Fruit fly (Drosophila melanogaster) whole organism, embryonic: ENCODE measurements around the gene Girdin.
A peak's percentile ranks its signal among the peaks of the same experiment; 100 is the strongest.

Experiments used
- Atf-2 ChIP-seq: fragments of 200-800 bp; sonication (Bioruptor generic); optimal IDR thresholded peaks from 2 replicates; lab custom pipeline; 2016; ENCODE audit warnings: missing biosample characterization, missing genetic modification characterization
- B-H2 ChIP-seq: fragments of 200-800 bp; sonication (Bioruptor generic); optimal IDR thresholded peaks from 2 replicates; lab custom pipeline; 2018; ENCODE audit warnings: missing biosample characterization, mild to moderate bottlenecking, missing genetic modification characterization
- CG10431 ChIP-seq: fragments of 200-800 bp; sonication (Bioruptor generic); optimal IDR thresholded peaks from 3 replicates; lab custom pipeline; 2018; ENCODE audit warnings: missing biosample characterization, mild to moderate bottlenecking, missing genetic modification characterization
- CG12769 ChIP-seq: fragments of 200-800 bp; sonication (Bioruptor generic); optimal IDR thresholded peaks from 2 replicates; lab custom pipeline; 2019; ENCODE audit warnings: missing biosample characterization, mild to moderate bottlenecking, missing genetic modification characterization, moderate library complexity
- CG12942 ChIP-seq: fragments of 200-800 bp; sonication (Bioruptor generic); optimal IDR thresholded peaks from 3 replicates; lab custom pipeline; 2016; ENCODE audit warnings: missing biosample characterization, missing genetic modification characterization
- CG13775 ChIP-seq: fragments of 200-800 bp; sonication (Bioruptor generic); optimal IDR thresholded peaks from 3 replicates; lab custom pipeline; 2017; ENCODE audit warnings: missing biosample characterization, mild to moderate bottlenecking, missing genetic modification characterization
- CG14014 ChIP-seq: fragments of 200-800 bp; sonication (Bioruptor generic); IDR thresholded peaks from 2 replicates; pipeline ENCODE4 v1.3.6; 2022; ENCODE audit warnings: missing biosample characterization, missing genetic modification characterization
- CG18764 ChIP-seq: fragments of 200-800 bp; sonication (Bioruptor generic); optimal IDR thresholded peaks from 3 replicates; lab custom pipeline; 2016; ENCODE audit warnings: missing biosample characterization, missing genetic modification characterization
- CG31224 ChIP-seq: fragments of 200-800 bp; sonication (Bioruptor generic); IDR thresholded peaks from 2 replicates; pipeline ENCODE4 v1.3.6; 2022; ENCODE audit warnings: missing biosample characterization, missing genetic modification characterization
- CG31388 ChIP-seq: fragments of 200-800 bp; sonication (Bioruptor generic); optimal IDR thresholded peaks from 2 replicates; lab custom pipeline; 2016; ENCODE audit warnings: missing biosample characterization, missing genetic modification characterization
- CG3163 ChIP-seq: fragments of 200-800 bp; sonication (Bioruptor generic); optimal IDR thresholded peaks from 3 replicates; lab custom pipeline; 2016; ENCODE audit warnings: missing biosample characterization, missing genetic modification characterization
- CG6791 ChIP-seq: fragments of 200-800 bp; sonication (Bioruptor generic); IDR thresholded peaks from 3 replicates; pipeline ENCODE4 v1.3.6; 2022; ENCODE audit warnings: missing biosample characterization, missing genetic modification characterization; ENCODE audit not compliant: partially characterized antibody
- CG7745 ChIP-seq: fragments of 200-800 bp; sonication (Bioruptor generic); optimal IDR thresholded peaks from 2 replicates; lab custom pipeline; 2018; ENCODE audit warnings: missing biosample characterization, mild to moderate bottlenecking, missing genetic modification characterization, moderate library complexity
- CG7928 ChIP-seq: fragments of 200-800 bp; sonication (Bioruptor generic); optimal IDR thresholded peaks from 2 replicates; lab custom pipeline; 2017; ENCODE audit warnings: missing biosample characterization, mild to moderate bottlenecking, missing genetic modification characterization
- CG9215 ChIP-seq: fragments of 200-800 bp; sonication (Bioruptor generic); IDR thresholded peaks from 2 replicates; pipeline ENCODE4 v1.3.6; 2022; ENCODE audit warnings: missing biosample characterization, missing genetic modification characterization
- D19B ChIP-seq: fragments of 200-800 bp; sonication (Bioruptor generic); optimal IDR thresholded peaks from 2 replicates; lab custom pipeline; 2017; ENCODE audit warnings: missing biosample characterization, mild to moderate bottlenecking, missing genetic modification characterization
- Dll ChIP-seq: fragments of 200-800 bp; sonication (Bioruptor generic); IDR thresholded peaks from 4 replicates; pipeline ENCODE4 v1.3.6; 2022; ENCODE audit warnings: missing biosample characterization, missing genetic modification characterization; ENCODE audit not compliant: partially characterized antibody
- E2f2 ChIP-seq: fragments of 200-800 bp; sonication (Bioruptor generic); IDR thresholded peaks from 2 replicates; pipeline ENCODE4 v1.3.6; 2022; ENCODE audit warnings: missing biosample characterization, missing genetic modification characterization
- H15 ChIP-seq: fragments of 200-800 bp; sonication (Bioruptor generic); IDR thresholded peaks from 3 replicates; pipeline ENCODE4 v1.3.6; 2022; ENCODE audit warnings: missing biosample characterization, missing genetic modification characterization
- Hsf ChIP-seq: fragments of 200-800 bp; sonication (Bioruptor generic); optimal IDR thresholded peaks from 3 replicates; lab custom pipeline; 2016; ENCODE audit warnings: missing biosample characterization, missing genetic modification characterization
- Jarid2 ChIP-seq: fragments of 200-800 bp; sonication (Bioruptor generic); optimal IDR thresholded peaks from 3 replicates; lab custom pipeline; 2017; ENCODE audit warnings: mild to moderate bottlenecking, missing biosample characterization, missing genetic modification reagents, missing genetic modification characterization
- Kr ChIP-seq: fragments of 200-800 bp; sonication (Bioruptor generic); optimal IDR thresholded peaks from 2 replicates; lab custom pipeline; 2017; ENCODE audit warnings: missing biosample characterization, mild to moderate bottlenecking, missing genetic modification characterization
- Lhr ChIP-seq: fragments of 200-800 bp; sonication (Bioruptor generic); optimal IDR thresholded peaks from 3 replicates; lab custom pipeline; 2017; ENCODE audit warnings: mild to moderate bottlenecking, missing biosample characterization, missing genetic modification reagents, missing genetic modification characterization
- Rx ChIP-seq: fragments of 200-800 bp; sonication (Bioruptor generic); IDR thresholded peaks from 2 replicates; pipeline ENCODE4 v1.3.6; 2022; ENCODE audit warnings: missing biosample characterization, missing genetic modification characterization
- Taf1 ChIP-seq: fragments of 200-800 bp; sonication (Bioruptor generic); IDR thresholded peaks from 2 replicates; pipeline ENCODE4 v1.3.6; 2022; ENCODE audit warnings: missing biosample characterization, missing genetic modification characterization
- ab ChIP-seq: fragments of 200-800 bp; sonication (Bioruptor generic); optimal IDR thresholded peaks from 2 replicates; lab custom pipeline; 2016; ENCODE audit warnings: missing biosample characterization, missing genetic modification characterization
- ac ChIP-seq: fragments of 200-800 bp; sonication (Bioruptor generic); optimal IDR thresholded peaks from 3 replicates; lab custom pipeline; 2017; ENCODE audit warnings: missing biosample characterization, mild to moderate bottlenecking, missing genetic modification characterization
- al ChIP-seq: fragments of 200-800 bp; sonication (Bioruptor generic); IDR thresholded peaks from 2 replicates; pipeline ENCODE4 v1.3.6; 2022; ENCODE audit warnings: missing biosample characterization, missing genetic modification characterization
- bowl ChIP-seq: fragments of 200-800 bp; sonication (Bioruptor generic); IDR thresholded peaks from 2 replicates; pipeline ENCODE4 v1.3.6; 2022; ENCODE audit warnings: missing biosample characterization, missing genetic modification characterization
- br ChIP-seq: fragments of >200 bp; optimal IDR thresholded peaks from 2 replicates; lab custom pipeline; 2017
- croc ChIP-seq: fragments of 200-800 bp; sonication (Bioruptor generic); conservative IDR thresholded peaks from 3 replicates; pipeline ENCODE4 v1.3.6; 2022; ENCODE audit warnings: missing biosample characterization, missing genetic modification characterization
- dmrt11E ChIP-seq: fragments of 200-800 bp; sonication (Bioruptor generic); optimal IDR thresholded peaks from 3 replicates; lab custom pipeline; 2018; ENCODE audit warnings: missing biosample characterization, mild to moderate bottlenecking, missing genetic modification characterization, moderate library complexity
- h ChIP-seq: fragments of >200 bp; optimal IDR thresholded peaks from 2 replicates; lab custom pipeline; 2017
- kay ChIP-seq: fragments of 200-800 bp; sonication (Bioruptor generic); optimal IDR thresholded peaks from 2 replicates; lab custom pipeline; 2016; ENCODE audit warnings: missing biosample characterization, missing genetic modification characterization
- lola ChIP-seq, 3 experiments: fragments of >200 bp in 2 of 3; fragments of 200-800 bp in 1 of 3; sonication (Bioruptor generic) in 1 of 3; optimal IDR thresholded peaks; 2 replicates each; lab custom pipeline; 2017 to 2019; ENCODE audit warnings: missing biosample characterization in 3 of 3, missing genetic modification characterization in 3 of 3, mild to moderate bottlenecking in 1 of 3, moderate library complexity in 1 of 3
- nerfin-2 ChIP-seq: fragments of 200-800 bp; sonication (Bioruptor generic); IDR thresholded peaks from 2 replicates; pipeline ENCODE4 v1.3.6; 2022; ENCODE audit warnings: missing biosample characterization, missing genetic modification characterization; ENCODE audit not compliant: partially characterized antibody
- nom ChIP-seq: fragments of 200-800 bp; sonication (Bioruptor generic); optimal IDR thresholded peaks from 2 replicates; lab custom pipeline; 2017; ENCODE audit warnings: missing biosample characterization, missing genetic modification characterization, mild to moderate bottlenecking, moderate library complexity, missing genetic modification reagents
- repo ChIP-seq: fragments of 200-800 bp; sonication (Bioruptor generic); optimal IDR thresholded peaks from 2 replicates; lab custom pipeline; 2016; ENCODE audit warnings: missing biosample characterization, missing genetic modification characterization
- rib ChIP-seq: fragments of 200-800 bp; sonication (Bioruptor generic); IDR thresholded peaks from 2 replicates; pipeline ENCODE4 v1.3.6; 2022; ENCODE audit warnings: missing biosample characterization, missing genetic modification characterization
- run ChIP-seq: fragments of 200-800 bp; sonication (Bioruptor generic); optimal IDR thresholded peaks from 3 replicates; lab custom pipeline; 2018; ENCODE audit warnings: missing biosample characterization, mild to moderate bottlenecking, missing genetic modification characterization
- scrt ChIP-seq: fragments of 200-800 bp; sonication (Bioruptor generic); optimal IDR thresholded peaks from 2 replicates; lab custom pipeline; 2018; ENCODE audit warnings: missing biosample characterization, mild to moderate bottlenecking, missing genetic modification characterization, moderate library complexity
- seq ChIP-seq: fragments of 200-800 bp; sonication (Bioruptor generic); IDR thresholded peaks from 2 replicates; pipeline ENCODE4 v1.3.6; 2022; ENCODE audit warnings: missing biosample characterization, missing genetic modification characterization
- sr ChIP-seq: fragments of 200-800 bp; sonication (Bioruptor generic); IDR thresholded peaks from 3 replicates; pipeline ENCODE4 v1.3.6; 2022; ENCODE audit warnings: missing biosample characterization, missing genetic modification characterization
- ssp ChIP-seq: fragments of 200-800 bp; sonication (Bioruptor generic); IDR thresholded peaks from 2 replicates; pipeline ENCODE4 v1.3.6; 2022; ENCODE audit warnings: missing biosample characterization, missing genetic modification characterization
- toy ChIP-seq: fragments of 200-800 bp; sonication (Bioruptor generic); IDR thresholded peaks from 2 replicates; pipeline ENCODE4 v1.3.6; 2022; ENCODE audit warnings: missing biosample characterization, missing genetic modification characterization
- trem ChIP-seq: fragments of 200-800 bp; optimal IDR thresholded peaks from 3 replicates; lab custom pipeline; 2019; ENCODE audit warnings: missing biosample characterization, mild to moderate bottlenecking, missing genetic modification characterization, moderate library complexity
- trh ChIP-seq: fragments of 200-800 bp; sonication (Bioruptor generic); optimal IDR thresholded peaks from 2 replicates; lab custom pipeline; 2016; ENCODE audit warnings: missing biosample characterization, missing genetic modification characterization
- twi ChIP-seq: fragments of 200-800 bp; optimal IDR thresholded peaks from 2 replicates; lab custom pipeline; 2019; ENCODE audit warnings: missing biosample characterization, mild to moderate bottlenecking, missing genetic modification characterization, moderate library complexity
- unc-4 ChIP-seq: fragments of 200-800 bp; sonication (Bioruptor generic); IDR thresholded peaks from 2 replicates; pipeline ENCODE4 v1.3.6; 2022; ENCODE audit warnings: missing biosample characterization, missing genetic modification characterization; ENCODE audit not compliant: partially characterized antibody
- usp ChIP-seq: fragments of >200 bp; optimal IDR thresholded peaks from 2 replicates; lab custom pipeline; 2017; ENCODE audit warnings: missing biosample characterization, missing genetic modification characterization
- vfl ChIP-seq: fragments of 200-800 bp; sonication (Bioruptor generic); optimal IDR thresholded peaks from 2 replicates; lab custom pipeline; 2016; ENCODE audit warnings: missing biosample characterization, missing genetic modification characterization
- wdn ChIP-seq: fragments of 200-800 bp; sonication (Bioruptor generic); IDR thresholded peaks from 2 replicates; pipeline ENCODE4 v1.3.6; 2022; ENCODE audit warnings: missing biosample characterization, missing genetic modification characterization
- zen2 ChIP-seq: fragments of 200-800 bp; sonication (Bioruptor generic); IDR thresholded peaks from 3 replicates; pipeline ENCODE4 v1.3.6; 2022; ENCODE audit warnings: missing biosample characterization, missing genetic modification characterization; ENCODE audit not compliant: partially characterized antibody

The Girdin gene

DNA sequence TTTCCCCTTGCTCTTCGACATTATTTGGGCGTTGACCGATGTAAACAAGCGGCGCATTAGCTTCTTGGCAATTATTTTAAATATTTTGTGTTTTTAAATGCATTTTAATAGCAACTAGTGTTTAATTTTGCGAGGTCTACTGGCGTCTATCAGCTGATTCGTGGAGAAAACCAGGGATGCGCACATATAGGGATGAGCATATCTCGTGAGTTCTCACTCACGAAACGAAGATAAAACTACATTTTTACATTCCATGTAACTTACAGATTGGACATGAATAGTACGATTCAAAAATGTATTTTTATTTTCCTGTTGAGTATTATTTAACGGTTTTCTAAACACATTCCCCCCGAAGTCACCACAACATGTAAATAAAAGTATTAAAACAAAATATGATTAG lies 18.7 kb downstream of the Girdin start, which contains the start of gene CG14966 (continued):
- TF ChIP-seq CG12769 (tag; lab: Kevin White, UChicago): peak; percentile 44
- TF ChIP-seq CG10431 (GFP tag; lab: Kevin White, UChicago): peak; percentile 89
- no peak for TF ChIP-seq Kr (GFP tag; lab: Kevin White, UChicago)
- no peak for TF ChIP-seq sr (GFP tag; lab: Robert Waterston, UW)
- TF ChIP-seq twi (tag; lab: Kevin White, UChicago): no peak
- TF ChIP-seq CG14014 (GFP tag; lab: Robert Waterston, UW): peak; percentile 57; the same call in 1 of the 2 replicates
- TF ChIP-seq E2f2 (GFP tag; lab: Robert Waterston, UW): peak; percentile 52; the same call in 1 of the 2 replicates
- no peak for TF ChIP-seq br (lab: Kevin White, UChicago)
- TF ChIP-seq unc-4: peak; percentile 91
- TF ChIP-seq CG9215: no peak
- TF ChIP-seq CG31224: no peak
- TF ChIP-seq lola (GFP tag; optimal IDR thresholded peaks at IDR 0.05; lab: Kevin White, UChicago): no peak
- peak; percentile 33 for TF ChIP-seq nom
- TF ChIP-seq CG6791: peak; percentile 91
- TF ChIP-seq nerfin-2 (GFP tag; lab: Robert Waterston, UW): peak; percentile 66; the same call in 1 of the 2 replicates
- TF ChIP-seq trem (tag; lab: Kevin White, UChicago): peak; percentile 76
- no peak for TF ChIP-seq ac (GFP tag; lab: Kevin White, UChicago)
- peak; percentile 28 for TF ChIP-seq vfl (GFP tag; lab: Kevin White, UChicago)
- TF ChIP-seq seq (GFP tag; lab: Robert Waterston, UW): no peak
- no peak for TF ChIP-seq trh (GFP tag; lab: Kevin White, UChicago)
- no peak for TF ChIP-seq usp (GFP tag; lab: Kevin White, UChicago)
- TF ChIP-seq toy (GFP tag; lab: Robert Waterston, UW): no peak
- peak; percentile 80 for TF ChIP-seq zen2
- TF ChIP-seq D19B (GFP tag; lab: Kevin White, UChicago): no peak
- TF ChIP-seq al (GFP tag; lab: Robert Waterston, UW): no peak
- TF ChIP-seq CG18764 (GFP tag; lab: Kevin White, UChicago): no peak
- no peak for TF ChIP-seq run (tag; lab: Kevin White, UChicago)
- peak; percentile 20 for TF ChIP-seq B-H2
- TF ChIP-seq rib: peak; percentile 65
- peak; percentile 15 for TF ChIP-seq Hsf (GFP tag; lab: Kevin White, UChicago)
- no peak for TF ChIP-seq Atf-2
- no peak for TF ChIP-seq Taf1 (GFP tag; lab: Robert Waterston, UW)
- TF ChIP-seq CG13775 (GFP tag; lab: Kevin White, UChicago): no peak
- TF ChIP-seq CG12942 (GFP tag; lab: Kevin White, UChicago): no peak
- no peak for TF ChIP-seq dmrt11E (tag; lab: Kevin White, UChicago)
- TF ChIP-seq repo: no peak
- no peak for TF ChIP-seq CG7745 (tag; lab: Kevin White, UChicago)
- TF ChIP-seq h: no peak
- TF ChIP-seq H15 (GFP tag; lab: Robert Waterston, UW): no peak
- TF ChIP-seq kay (GFP tag; lab: Kevin White, UChicago): no peak
- peak; percentile 97 for TF ChIP-seq CG7928
- no peak for TF ChIP-seq Rx (GFP tag; lab: Robert Waterston, UW)
- peak; percentile 96 for TF ChIP-seq scrt
- no peak for TF ChIP-seq Jarid2 (GFP tag; lab: Kevin White, UChicago)
- no peak for TF ChIP-seq ssp
- TF ChIP-seq bowl (GFP tag; lab: Robert Waterston, UW): no peak
- no peak for TF ChIP-seq Lhr (GFP tag; lab: Kevin White, UChicago)
- TF ChIP-seq Dll (GFP tag; lab: Robert Waterston, UW): peak; percentile 91
- TF ChIP-seq ab (GFP tag; lab: Kevin White, UChicago): no peak
- TF ChIP-seq wdn: no peak
- TF ChIP-seq CG3163 (GFP tag; lab: Kevin White, UChicago): no peak
- no peak for TF ChIP-seq croc (GFP tag; lab: Robert Waterston, UW)
- no peak for TF ChIP-seq CG31388 (GFP tag; lab: Kevin White, UChicago)
